Worm (Caenorhabditis elegans) whole organism, L1 larva: ENCODE results near the gene ttr-59.

ENCODE experiments used
- F16B12.6 ChIP-seq: fragments of 150-350 bp; optimal IDR thresholded peaks from 2 replicates; lab custom pipeline; 2014; ENCODE audit warnings: missing biosample characterization, missing genetic modification characterization
- mef-2 ChIP-seq: fragments of 150-350 bp; optimal IDR thresholded peaks from 2 replicates; lab custom pipeline; 2014; ENCODE audit warnings: missing biosample characterization, missing genetic modification characterization
- nhr-11 ChIP-seq: fragments of 150-350 bp; optimal IDR thresholded peaks from 2 replicates; lab custom pipeline; 2014; ENCODE audit warnings: missing biosample characterization, missing genetic modification characterization

DNA sequence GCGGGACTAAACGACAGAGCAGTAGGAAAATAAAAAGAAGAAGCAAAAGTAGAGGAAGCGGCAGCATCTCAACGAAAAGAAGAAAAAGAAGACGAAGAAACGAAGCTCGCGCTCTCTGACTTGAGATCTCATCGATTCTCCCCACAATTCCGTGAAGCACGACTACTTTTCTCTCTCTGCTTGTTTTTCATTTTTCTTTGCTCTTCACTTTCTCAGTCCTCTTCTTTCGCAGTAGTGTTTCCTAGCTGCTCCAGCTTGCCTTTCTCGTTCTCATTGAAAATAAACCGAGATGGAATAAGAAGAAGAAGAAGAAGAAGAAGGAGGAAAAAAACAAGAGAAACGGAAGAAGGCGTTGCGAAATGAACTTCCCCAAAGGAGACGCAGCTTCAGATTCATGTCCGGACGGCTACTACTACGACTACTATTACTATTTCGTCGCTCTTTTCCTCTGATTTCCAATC is 44.9 kb upstream of the ttr-59 start:
- TF ChIP-seq F16B12.6 (tag; lab: Kevin White, UChicago) (no peak), mef-2 (tag; lab: Kevin White, UChicago) (no peak), nhr-11 (tag; lab: Kevin White, UChicago) (no peak)
